Worm (Caenorhabditis elegans) whole organism, L2 larva: ENCODE results near the gene lin-25.

Experiments
- C34F6.9 ChIP-seq: fragments of 150-350 bp; optimal IDR thresholded peaks from 2 replicates; lab custom pipeline; 2014; ENCODE audit warnings: missing biosample characterization, missing genetic modification characterization
- F13H6.1 ChIP-seq: sonication (generic microtip); optimal IDR thresholded peaks from 2 replicates; lab custom pipeline; 2016; ENCODE audit warnings: missing genetic modification characterization, missing compliant biosample characterization
- Y55F3AM.14 ChIP-seq: fragments of 200-800 bp; sonication (Bioruptor generic); optimal IDR thresholded peaks from 2 replicates; lab custom pipeline; 2018; ENCODE audit warnings: mild to moderate bottlenecking, missing genetic modification characterization, missing compliant biosample characterization
- ZK546.5 ChIP-seq: sonication (generic microtip); optimal IDR thresholded peaks from 2 replicates; lab custom pipeline; 2017; ENCODE audit warnings: missing biosample characterization, missing genetic modification characterization
- alr-1 ChIP-seq: fragments of 150-350 bp; optimal IDR thresholded peaks from 2 replicates; lab custom pipeline; 2014; ENCODE audit warnings: missing biosample characterization, missing genetic modification characterization
- aly-2 ChIP-seq: fragments of 150-350 bp; optimal IDR thresholded peaks from 2 replicates; lab custom pipeline; 2014; ENCODE audit warnings: missing biosample characterization, missing genetic modification characterization
- ama-1 ChIP-seq: fragments of 150-350 bp; optimal IDR thresholded peaks from 2 replicates; lab custom pipeline; 2018; ENCODE audit warnings: inconsistent platforms
- ceh-16 ChIP-seq: fragments of 150-350 bp; optimal IDR thresholded peaks from 2 replicates; lab custom pipeline; 2014; ENCODE audit warnings: missing biosample characterization, missing genetic modification characterization
- crh-2 ChIP-seq: sonication (generic microtip); optimal IDR thresholded peaks from 2 replicates; lab custom pipeline; 2017; ENCODE audit warnings: missing biosample characterization, missing genetic modification characterization
- egl-27 ChIP-seq: sonication (generic microtip); optimal IDR thresholded peaks from 3 replicates; lab custom pipeline; 2017; ENCODE audit warnings: missing biosample characterization, missing genetic modification reagents, missing genetic modification characterization
- elt-3 ChIP-seq: sonication (generic microtip); optimal IDR thresholded peaks from 2 replicates; lab custom pipeline; 2017; ENCODE audit warnings: missing biosample characterization, missing genetic modification characterization
- fos-1 ChIP-seq: fragments of 150-350 bp; optimal IDR thresholded peaks from 2 replicates; lab custom pipeline; 2014; ENCODE audit warnings: missing biosample characterization, missing genetic modification characterization
- gmeb-1 ChIP-seq: fragments of 150-350 bp; optimal IDR thresholded peaks from 2 replicates; lab custom pipeline; 2014; ENCODE audit warnings: missing biosample characterization, missing genetic modification characterization
- lin-11 ChIP-seq: fragments of 150-350 bp; sonication (generic microtip); optimal IDR thresholded peaks from 2 replicates; lab custom pipeline; 2014; ENCODE audit warnings: missing biosample characterization, missing genetic modification characterization, inconsistent platforms, mixed read lengths
- lin-13 ChIP-seq: fragments of 150-350 bp; optimal IDR thresholded peaks from 2 replicates; lab custom pipeline; 2014; ENCODE audit warnings: missing biosample characterization, missing genetic modification reagents, missing genetic modification characterization
- lsy-2 ChIP-seq, 2 experiments: fragments of 150-350 bp in 1 of 2; sonication (generic microtip) in 1 of 2; optimal IDR thresholded peaks; 2 replicates each; lab custom pipeline; 2014 to 2017; ENCODE audit warnings: missing biosample characterization in 2 of 2, missing genetic modification characterization in 2 of 2
- mab-5 ChIP-seq: fragments of 150-350 bp; optimal IDR thresholded peaks from 2 replicates; lab custom pipeline; 2014; ENCODE audit warnings: missing biosample characterization, missing genetic modification characterization
- mbf-1 ChIP-seq: sonication (generic microtip); optimal IDR thresholded peaks from 2 replicates; lab custom pipeline; 2017; ENCODE audit warnings: missing biosample characterization, missing genetic modification characterization
- mdl-1 ChIP-seq, 2 experiments: fragments of 150-350 bp in 1 of 2; sonication (generic microtip) in 1 of 2; optimal IDR thresholded peaks; 2 replicates each; lab custom pipeline; 2017; ENCODE audit warnings: missing biosample characterization in 2 of 2, missing genetic modification characterization in 2 of 2
- nhr-11 ChIP-seq: fragments of 150-350 bp; optimal IDR thresholded peaks from 2 replicates; lab custom pipeline; 2014; ENCODE audit warnings: missing biosample characterization, missing genetic modification characterization
- nhr-12 ChIP-seq: fragments of 150-350 bp; optimal IDR thresholded peaks from 2 replicates; lab custom pipeline; 2014; ENCODE audit warnings: missing biosample characterization, missing genetic modification characterization
- nhr-21 ChIP-seq: fragments of 150-350 bp; optimal IDR thresholded peaks from 2 replicates; lab custom pipeline; 2014; ENCODE audit warnings: missing biosample characterization, missing genetic modification characterization
- nhr-237 ChIP-seq: fragments of 150-350 bp; optimal IDR thresholded peaks from 2 replicates; lab custom pipeline; 2014; ENCODE audit warnings: missing biosample characterization, missing genetic modification characterization
- nhr-25 ChIP-seq: fragments of 150-350 bp; sonication (generic microtip); optimal IDR thresholded peaks from 3 replicates; lab custom pipeline; 2014; ENCODE audit warnings: missing biosample characterization, missing genetic modification characterization
- nhr-6 ChIP-seq: fragments of 150-350 bp; optimal IDR thresholded peaks from 2 replicates; lab custom pipeline; 2014; ENCODE audit warnings: missing biosample characterization, missing genetic modification characterization
- nhr-77 ChIP-seq: fragments of 150-350 bp; optimal IDR thresholded peaks from 2 replicates; lab custom pipeline; 2014; ENCODE audit warnings: missing biosample characterization, missing genetic modification characterization
- peb-1 ChIP-seq: fragments of 150-350 bp; optimal IDR thresholded peaks from 2 replicates; lab custom pipeline; 2014; ENCODE audit warnings: missing biosample characterization, missing genetic modification characterization
- sem-4 ChIP-seq: fragments of 150-350 bp; optimal IDR thresholded peaks from 2 replicates; lab custom pipeline; 2014; ENCODE audit warnings: missing biosample characterization, missing genetic modification reagents, missing genetic modification characterization
- skn-1 ChIP-seq: sonication (generic microtip); optimal IDR thresholded peaks from 2 replicates; lab custom pipeline; 2017; ENCODE audit warnings: missing biosample characterization, missing genetic modification characterization
- sma-3 ChIP-seq: sonication (generic microtip); optimal IDR thresholded peaks from 2 replicates; lab custom pipeline; 2016; ENCODE audit warnings: missing genetic modification reagents, missing genetic modification characterization, missing compliant biosample characterization
- sma-9 ChIP-seq, 2 experiments: fragments of 150-350 bp in 1 of 2; sonication (generic microtip) in 1 of 2; optimal IDR thresholded peaks; 2 replicates each; lab custom pipeline; 2014 to 2016; ENCODE audit warnings: missing genetic modification characterization in 2 of 2, mild to moderate bottlenecking in 1 of 2, missing biosample characterization in 1 of 2, missing compliant biosample characterization in 1 of 2, missing genetic modification reagents in 1 of 2, moderate library complexity in 1 of 2
- snpc-4 ChIP-seq: fragments of 150-350 bp; optimal IDR thresholded peaks from 2 replicates; lab custom pipeline; 2014; ENCODE audit warnings: missing biosample characterization, missing genetic modification characterization
- unc-55 ChIP-seq: fragments of 150-350 bp; sonication (generic microtip); optimal IDR thresholded peaks from 3 replicates; lab custom pipeline; 2014; ENCODE audit warnings: missing biosample characterization, missing genetic modification reagents, missing genetic modification characterization
- unc-62 ChIP-seq: fragments of 150-350 bp; optimal IDR thresholded peaks from 2 replicates; lab custom pipeline; 2014; ENCODE audit warnings: missing biosample characterization, missing genetic modification reagents, missing genetic modification characterization
- ztf-1 ChIP-seq: fragments of 200-800 bp; sonication (Bioruptor generic); conservative IDR thresholded peaks from 2 replicates; pipeline ENCODE4 v1.3.6; 2022; ENCODE audit warnings: missing genetic modification characterization, missing compliant biosample characterization
- ztf-4 ChIP-seq: fragments of 150-350 bp; optimal IDR thresholded peaks from 2 replicates; lab custom pipeline; 2014; ENCODE audit warnings: missing biosample characterization, missing genetic modification characterization

lin-25 gene

ce11 chrV:12637238-12637690 lies 12.5 kb upstream of the lin-25 start, which contains the start of gene F56H9.2 (continued):
- peak; percentile 99 for TF ChIP-seq sma-9 (GFP tag; optimal IDR thresholded peaks at IDR 0.05; lab: Kevin White, UChicago)
- TF ChIP-seq sma-9 (tag; optimal IDR thresholded peaks at IDR 0.05; lab: Kevin White, UChicago): no peak
- TF ChIP-seq aly-2 (tag; lab: Kevin White, UChicago): no peak
- TF ChIP-seq sem-4 (tag; lab: Kevin White, UChicago): peak; percentile 58
- TF ChIP-seq elt-3 (tag; lab: Kevin White, UChicago): no peak
- TF ChIP-seq nhr-6 (tag; lab: Kevin White, UChicago): no peak
- TF ChIP-seq sma-3 (GFP tag; lab: Kevin White, UChicago): peak; percentile 88
- TF ChIP-seq ztf-4 (tag; lab: Kevin White, UChicago): peak; percentile 56
- TF ChIP-seq nhr-21 (tag; lab: Kevin White, UChicago): peak; percentile 85
- TF ChIP-seq F13H6.1: peak; percentile 93
- no peak for TF ChIP-seq alr-1 (tag; lab: Kevin White, UChicago)
- peak; percentile 69 for TF ChIP-seq ama-1 (lab: Kevin White, UChicago)
- TF ChIP-seq C34F6.9: peak; percentile 60
- TF ChIP-seq fos-1 (tag; lab: Kevin White, UChicago): peak; percentile 62
- peak; percentile 92 for TF ChIP-seq nhr-25 (tag; lab: Kevin White, UChicago)
- peak; percentile 90 for TF ChIP-seq egl-27

ce11 chrV:12637764-12638502 lies 11.8 kb upstream of the lin-25 start:
- no peak for TF ChIP-seq skn-1 (tag; lab: Kevin White, UChicago)
- TF ChIP-seq nhr-77 (tag; lab: Kevin White, UChicago): no peak
- TF ChIP-seq egl-27: peak; percentile 37
- no peak for TF ChIP-seq lin-11 (tag; lab: Kevin White, UChicago)
- no peak for TF ChIP-seq mab-5
- peak; percentile 51 for TF ChIP-seq fos-1 (tag; lab: Kevin White, UChicago)
- peak; percentile 1 for TF ChIP-seq sem-4 (tag; lab: Kevin White, UChicago)
- no peak for TF ChIP-seq mbf-1
- TF ChIP-seq crh-2 (tag; lab: Kevin White, UChicago): peak; percentile 42
- TF ChIP-seq ceh-16: no peak
- no peak for TF ChIP-seq nhr-12 (tag; lab: Kevin White, UChicago)
- no peak for TF ChIP-seq peb-1 (tag; lab: Kevin White, UChicago)
- TF ChIP-seq sma-9 (GFP tag; optimal IDR thresholded peaks at IDR 0.05; lab: Kevin White, UChicago): peak; percentile 67
- no peak for TF ChIP-seq sma-9 (tag; optimal IDR thresholded peaks at IDR 0.05; lab: Kevin White, UChicago)
- TF ChIP-seq Y55F3AM.14 (GFP tag; lab: Kevin White, UChicago): no peak
- no peak for TF ChIP-seq mdl-1 (tag; optimal IDR thresholded peaks at IDR 0.05; lab: Kevin White, UChicago)
- no peak for TF ChIP-seq C34F6.9
- TF ChIP-seq unc-62 (GFP tag; lab: Kevin White, UChicago): no peak
- TF ChIP-seq nhr-11 (tag; lab: Kevin White, UChicago): no peak
- TF ChIP-seq unc-55 (GFP tag; lab: Kevin White, UChicago): no peak
- TF ChIP-seq ama-1 (lab: Kevin White, UChicago): no peak
- TF ChIP-seq aly-2 (tag; lab: Kevin White, UChicago): no peak
- TF ChIP-seq nhr-21 (tag; lab: Kevin White, UChicago): no peak
- TF ChIP-seq nhr-237 (tag; lab: Kevin White, UChicago): no peak
- no peak for TF ChIP-seq lin-13
- TF ChIP-seq gmeb-1 (tag; lab: Kevin White, UChicago): peak; percentile 34
- TF ChIP-seq, all 48 proteins: peak for 6

DNA sequence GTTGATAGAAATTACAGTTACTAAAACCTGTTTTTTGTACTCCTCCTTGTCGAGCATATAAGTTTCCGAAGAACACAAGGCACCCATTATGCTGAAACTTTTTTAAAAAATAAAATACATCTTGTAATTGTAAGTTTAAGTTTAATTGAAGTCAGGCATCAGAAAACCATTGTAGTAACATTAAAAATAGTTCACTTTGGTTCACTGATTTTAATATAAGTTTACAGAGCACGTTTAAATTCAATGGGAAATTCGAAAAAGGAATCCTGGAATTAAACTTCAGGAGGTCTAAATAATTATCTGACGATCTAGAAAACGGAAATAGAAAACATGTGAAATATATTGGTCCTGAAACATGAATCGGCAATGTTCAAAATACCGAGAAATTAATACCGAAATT lies 9.3 kb upstream of the lin-25 start, which contains the start of gene gpa-8:
Gene gpa-8, minus strand, starts transcription at position 101 of the 400 bp plus-strand sequence.
- no peak for TF ChIP-seq skn-1 (tag; lab: Kevin White, UChicago)

DNA sequence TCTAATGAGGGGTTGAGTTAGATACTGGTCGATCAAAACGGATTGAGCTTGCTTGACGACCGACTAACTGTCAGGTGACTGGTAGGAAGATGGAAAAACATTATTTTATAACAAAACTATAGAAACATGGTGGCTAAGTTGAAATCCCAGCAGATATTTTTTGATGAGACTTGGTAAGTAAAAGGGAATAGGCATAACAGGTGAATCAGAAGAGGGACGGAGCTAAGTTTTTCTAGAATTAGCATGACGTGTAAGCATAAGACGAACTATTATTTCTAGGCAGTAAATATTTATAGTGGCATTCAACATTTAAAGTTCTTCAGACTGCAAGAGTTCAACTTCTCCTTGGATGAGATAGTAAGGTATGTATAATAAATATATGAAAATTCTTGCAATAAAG lies 5.2 kb upstream of the lin-25 start, which contains the start of gene F56H9.8:
Gene F56H9.8, plus strand, starts transcription at position 301 of the 400 bp plus-strand sequence.
- TF ChIP-seq nhr-237 (tag; lab: Kevin White, UChicago) (no peak), lsy-2 (tag; optimal IDR thresholded peaks at IDR 0.05; lab: Kevin White, UChicago) (no peak), ztf-1 (GFP tag; lab: Robert Waterston, UW) (no peak), snpc-4 (tag; lab: Kevin White, UChicago) (no peak), nhr-21 (tag; lab: Kevin White, UChicago) (no peak), ZK546.5 (tag; lab: Kevin White, UChicago) (no peak), unc-62 (GFP tag; lab: Kevin White, UChicago) (no peak)
- TF ChIP-seq, all 48 proteins: peak for 0
